Fruit fly (Drosophila melanogaster): ENCODE data around the gene alphaTub84B.

The alphaTub84B gene

DNA sequence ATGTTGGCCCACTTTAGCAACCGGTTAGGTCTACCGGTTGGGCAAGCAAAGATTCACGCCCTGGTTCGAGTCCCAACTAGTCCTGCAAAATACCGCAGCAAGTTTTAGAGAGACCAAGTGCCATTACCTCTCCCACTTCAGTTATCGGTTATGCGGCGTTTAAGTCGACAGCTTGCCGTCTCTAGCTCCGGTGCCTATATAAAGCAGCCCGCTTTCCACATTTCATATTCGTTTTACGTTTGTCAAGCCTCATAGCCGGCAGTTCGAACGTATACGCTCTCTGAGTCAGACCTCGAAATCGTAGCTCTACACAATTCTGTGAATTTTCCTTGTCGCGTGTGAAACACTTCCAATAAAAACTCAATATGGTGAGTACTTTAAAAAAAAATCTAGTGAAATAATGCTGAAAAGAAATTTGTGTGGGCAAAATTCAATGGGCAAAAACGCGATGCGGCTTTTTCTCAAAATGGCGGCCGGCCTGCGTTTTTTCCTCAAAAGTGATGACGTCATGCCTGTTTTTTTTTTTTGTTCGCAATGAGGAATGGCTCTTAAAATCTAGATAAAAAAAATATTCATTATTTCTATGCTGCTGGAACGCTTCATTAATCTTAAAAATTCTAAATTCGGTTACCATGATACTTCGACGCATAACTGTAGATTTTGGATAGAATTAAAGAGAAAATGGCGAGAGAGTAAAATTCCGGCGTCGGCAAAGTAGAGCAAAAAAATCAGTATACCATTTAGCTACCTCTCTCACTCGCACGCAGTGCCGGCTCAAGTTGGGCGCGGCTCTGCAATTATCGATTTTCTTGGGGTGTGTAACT is at the start of gene alphaTub84B (continued):
- peak; percentile 63 to 64 for TF ChIP-seq ss (GFP tag; optimal IDR thresholded peaks at IDR 0.05)
- TF ChIP-seq esn (GFP tag; optimal IDR thresholded peaks at IDR 0.05) = peak; percentile 76
- TF ChIP-seq CG10669 (GFP tag; optimal IDR thresholded peaks at IDR 0.05) = peak; percentile 38
- peak; percentile 75 for TF ChIP-seq CG6854 (GFP tag; optimal IDR thresholded peaks at IDR 0.05)
- TF ChIP-seq Sox15 (GFP tag; optimal IDR thresholded peaks at IDR 0.05) = no peak

DNA sequence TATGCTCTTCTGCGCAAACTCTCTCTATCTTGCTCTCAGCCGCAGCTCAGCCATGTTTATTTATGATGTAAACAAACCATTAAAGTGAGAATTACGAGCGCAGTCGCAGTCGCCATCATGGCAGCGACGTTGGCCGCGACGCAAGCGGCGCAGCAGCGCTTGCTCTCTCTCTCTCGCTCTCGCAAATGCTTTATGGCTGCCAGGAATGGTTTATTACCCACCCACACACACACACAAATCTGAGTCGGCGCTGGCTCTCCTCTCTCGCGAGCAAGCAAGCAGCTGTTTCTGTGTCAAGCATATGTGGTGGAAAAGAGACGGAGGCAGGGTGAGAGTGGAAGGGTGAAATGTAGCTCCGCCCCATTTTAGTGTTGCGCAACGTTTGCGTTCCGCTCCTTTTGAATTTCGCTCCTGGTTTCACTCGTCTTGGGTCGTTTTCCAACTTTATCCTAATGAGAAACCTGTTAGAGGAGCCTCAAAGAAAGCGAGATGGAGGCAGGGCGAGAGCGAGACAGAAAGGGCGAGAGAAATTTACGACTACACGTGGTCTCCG is 49.1 kb upstream of the alphaTub84B start:
- peak; percentile 48 for TF ChIP-seq esn (GFP tag; optimal IDR thresholded peaks at IDR 0.05)
- TF ChIP-seq Sox15 (GFP tag; optimal IDR thresholded peaks at IDR 0.05) = no peak
- no peak for TF ChIP-seq CG4318 (GFP tag; optimal IDR thresholded peaks at IDR 0.05)
- no peak for TF ChIP-seq CG11294 (GFP tag; IDR thresholded peaks at IDR 0.05)
- TF ChIP-seq CG1621 (tag; optimal IDR thresholded peaks at IDR 0.05) = peak; percentile 19
- TF ChIP-seq CG11762 (GFP tag; optimal IDR thresholded peaks at IDR 0.05; ENCODE audit: insufficient read depth) = no peak
- TF ChIP-seq CG3032 (tag; optimal IDR thresholded peaks at IDR 0.05) = no peak
- TF ChIP-seq acj6 (GFP tag; optimal IDR thresholded peaks at IDR 0.05) = no peak
- TF ChIP-seq fd85E (GFP tag; optimal IDR thresholded peaks at IDR 0.05) = no peak
- no peak for TF ChIP-seq CG6163 (GFP tag; IDR thresholded peaks at IDR 0.05)
- TF ChIP-seq CG6854 (GFP tag; optimal IDR thresholded peaks at IDR 0.05) = no peak
- no peak for TF ChIP-seq CG15336 (GFP tag; IDR thresholded peaks at IDR 0.05)
- peak; percentile 8 for TF ChIP-seq CG6792 (GFP tag; optimal IDR thresholded peaks at IDR 0.05)
- no peak for TF ChIP-seq dac (GFP tag; optimal IDR thresholded peaks at IDR 0.05)
- no peak for TF ChIP-seq dsx (GFP tag; optimal IDR thresholded peaks at IDR 0.05; ENCODE audit: poor library complexity, severe bottlenecking)
- peak; percentile 4 for TF ChIP-seq CG6808 (GFP tag; optimal IDR thresholded peaks at IDR 0.05)
- TF ChIP-seq Hr38 (GFP tag; optimal IDR thresholded peaks at IDR 0.05) = no peak
- TF ChIP-seq achi (GFP tag; optimal IDR thresholded peaks at IDR 0.05) = peak; percentile 25
- peak; percentile 43 for TF ChIP-seq vri (GFP tag; optimal IDR thresholded peaks at IDR 0.05)
- no peak for TF ChIP-seq CG16779 (tag; optimal IDR thresholded peaks at IDR 0.05)
- no peak for TF ChIP-seq CG8319 (GFP tag; optimal IDR thresholded peaks at IDR 0.05)
- no peak for TF ChIP-seq Lpt (GFP tag; optimal IDR thresholded peaks at IDR 0.05)
- TF ChIP-seq OdsH (GFP tag; optimal IDR thresholded peaks at IDR 0.05) = peak; percentile 4
- TF ChIP-seq Sox14 (GFP tag; optimal IDR thresholded peaks at IDR 0.05) = no peak
- TF ChIP-seq Eip78C (GFP tag) = peak; percentile 72
- peak; percentile 51 for TF ChIP-seq Eip75B (GFP tag; optimal IDR thresholded peaks at IDR 0.05)
- TF ChIP-seq Blimp-1 (GFP tag; optimal IDR thresholded peaks at IDR 0.05) = peak; percentile 24
- TF ChIP-seq cyc (GFP tag; optimal IDR thresholded peaks at IDR 0.05) = peak; percentile 37
- no peak for TF ChIP-seq Ets21C (GFP tag; optimal IDR thresholded peaks at IDR 0.05)
- TF ChIP-seq Eip93F (GFP tag; optimal IDR thresholded peaks at IDR 0.05) = no peak
- no peak for TF ChIP-seq CG9139 (GFP tag; optimal IDR thresholded peaks at IDR 0.05)
- TF ChIP-seq CG31627 (GFP tag; optimal IDR thresholded peaks at IDR 0.05) = peak; percentile 30
- no peak for TF ChIP-seq CG10631 (GFP tag; optimal IDR thresholded peaks at IDR 0.05)
- TF ChIP-seq CG10669 (GFP tag; optimal IDR thresholded peaks at IDR 0.05) = no peak
- no peak for TF ChIP-seq CG8119 (GFP tag; IDR thresholded peaks at IDR 0.05)
- TF ChIP-seq pdm3 (GFP tag; optimal IDR thresholded peaks at IDR 0.05) = peak; percentile 37
- TF ChIP-seq CG32006 (GFP tag; optimal IDR thresholded peaks at IDR 0.05) = no peak
- TF ChIP-seq fkh (GFP tag; optimal IDR thresholded peaks at IDR 0.05) = peak; percentile 88
- TF ChIP-seq CG3919 (GFP tag; optimal IDR thresholded peaks at IDR 0.05) = peak; percentile 57
- TF ChIP-seq Hr39 (GFP tag; optimal IDR thresholded peaks at IDR 0.05) = no peak
- peak; percentile 7 to 19 for TF ChIP-seq ss (GFP tag; optimal IDR thresholded peaks at IDR 0.05)
- TF ChIP-seq CG11902 (GFP tag; optimal IDR thresholded peaks at IDR 0.05) = no peak
- peak; percentile 53 for TF ChIP-seq Met (GFP tag; optimal IDR thresholded peaks at IDR 0.05)
- peak; percentile 14 for TF ChIP-seq Hr4 (GFP tag; optimal IDR thresholded peaks at IDR 0.05)
- TF ChIP-seq svp (GFP tag) = peak; percentile 76
- no peak for TF ChIP-seq Ets96B (tag; optimal IDR thresholded peaks at IDR 0.05)
- TF ChIP-seq topi (GFP tag; optimal IDR thresholded peaks at IDR 0.05) = peak; percentile 21

All from whole organism, prepupa.